Worm (Caenorhabditis elegans): Measurements from ENCODE around the gene srj-19.
A peak's percentile ranks its signal among the peaks of the same experiment; 100 is the strongest.

The srj-19 gene

DNA sequence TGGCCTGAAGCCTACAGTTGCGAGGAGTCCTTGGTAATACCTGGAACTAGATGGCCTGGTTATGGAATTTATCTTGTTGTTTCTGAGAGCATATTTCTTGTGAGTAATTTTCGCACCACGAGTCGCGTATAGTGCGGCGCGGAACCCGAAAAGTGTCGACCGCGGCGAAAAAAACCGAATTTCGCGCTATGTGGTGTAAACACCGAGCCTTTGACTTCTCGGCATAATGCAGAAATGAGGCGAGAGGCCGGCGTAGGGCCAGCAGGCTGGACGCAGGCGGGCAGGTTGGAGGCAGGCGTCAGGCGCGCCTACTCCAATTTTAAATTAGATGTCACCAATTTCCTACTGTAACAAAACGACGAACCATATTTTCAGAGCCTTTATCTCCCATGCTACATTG lies 5.2 kb upstream of the srj-19 start (continued):
- TF ChIP-seq Y53G8AR.9 (GFP tag; conservative IDR thresholded peaks at IDR 0.05): no peak
- no peak for TF ChIP-seq egrh-3 (GFP tag; IDR thresholded peaks at IDR 0.05)
- no peak for TF ChIP-seq ceh-40 (GFP tag; IDR thresholded peaks at IDR 0.05)
- peak; percentile 53 for TF ChIP-seq hmg-1.2 (GFP tag; IDR thresholded peaks at IDR 0.05)
- TF ChIP-seq hlh-26 (GFP tag; conservative IDR thresholded peaks at IDR 0.05): no peak
- no peak for TF ChIP-seq hmg-20 (GFP tag; IDR thresholded peaks at IDR 0.05)
- no peak for TF ChIP-seq K11D2.4 (GFP tag; IDR thresholded peaks at IDR 0.05)
- TF ChIP-seq ekl-4 (GFP tag; IDR thresholded peaks at IDR 0.05): no peak
- TF ChIP-seq die-1 (tag; optimal IDR thresholded peaks at IDR 0.05): no peak
- TF ChIP-seq D2030.7 (GFP tag; IDR thresholded peaks at IDR 0.05): no peak
- TF ChIP-seq madf-8 (GFP tag; conservative IDR thresholded peaks at IDR 0.05): no peak
- no peak for TF ChIP-seq dpl-1 (GFP tag; optimal IDR thresholded peaks at IDR 0.05)
- TF ChIP-seq mcd-1 (GFP tag; IDR thresholded peaks at IDR 0.05): 0 out of 2 replicates have a peak, but pooled peaks have one; percentile 14
- no peak for TF ChIP-seq K12H6.12 (tag; optimal IDR thresholded peaks at IDR 0.05)
- no peak for TF ChIP-seq ZK185.1 (tag; optimal IDR thresholded peaks at IDR 0.05; ENCODE audit: poor library complexity, severe bottlenecking)
- no peak for TF ChIP-seq F39B2.1 (GFP tag; IDR thresholded peaks at IDR 0.05)
- no peak for TF ChIP-seq him-1 (tag; optimal IDR thresholded peaks at IDR 0.05)
- no peak for TF ChIP-seq rpc-1 (optimal IDR thresholded peaks at IDR 0.05)
- TF ChIP-seq rpc-1 (tag; optimal IDR thresholded peaks at IDR 0.05): no peak
- no peak for TF ChIP-seq ceh-58 (GFP tag; IDR thresholded peaks at IDR 0.05)
- TF ChIP-seq snpc-1.1 (tag; optimal IDR thresholded peaks at IDR 0.05; ENCODE audit: insufficient read depth): peak; percentile 32
- no peak for TF ChIP-seq unc-130 (GFP tag; optimal IDR thresholded peaks at IDR 0.05)
- TF ChIP-seq hsf-1 (GFP tag; IDR thresholded peaks at IDR 0.05): no peak
- no peak for TF ChIP-seq lin-40 (tag; optimal IDR thresholded peaks at IDR 0.05)
- no peak for TF ChIP-seq mel-28 (tag; optimal IDR thresholded peaks at IDR 0.05; ENCODE audit: borderline replicate concordance)
- no peak for TF ChIP-seq T26A5.8 (tag; optimal IDR thresholded peaks at IDR 0.05)
- TF ChIP-seq lir-1 (GFP tag; conservative IDR thresholded peaks at IDR 0.05): no peak
- TF ChIP-seq zim-3 (tag; optimal IDR thresholded peaks at IDR 0.05): no peak
- no peak for TF ChIP-seq ccch-3 (GFP tag; optimal IDR thresholded peaks at IDR 0.05)
- TF ChIP-seq egl-18 (GFP tag; IDR thresholded peaks at IDR 0.05): 0 out of 2 replicates have a peak, but pooled peaks have one; percentile 27
- no peak for TF ChIP-seq nhr-120 (GFP tag; IDR thresholded peaks at IDR 0.05)
- no peak for TF ChIP-seq efl-1 (GFP tag; optimal IDR thresholded peaks at IDR 0.05)
- TF ChIP-seq lin-26 (GFP tag; IDR thresholded peaks at IDR 0.05): no peak

ce11 chrV:2573881-2574280 lies 3.3 kb upstream of the srj-19 start, which contains the start of gene nhr-290:
Gene nhr-290, plus strand, starts transcription at chrV:2574181.
- TF ChIP-seq ztf-6 (GFP tag; IDR thresholded peaks at IDR 0.05): no peak
- TF ChIP-seq mxl-1 (tag; optimal IDR thresholded peaks at IDR 0.05): no peak
- no peak for TF ChIP-seq ccch-3 (GFP tag; optimal IDR thresholded peaks at IDR 0.05)
- TF ChIP-seq B0035.1 (tag; optimal IDR thresholded peaks at IDR 0.05): no peak
- TF ChIP-seq cebp-1 (GFP tag; IDR thresholded peaks at IDR 0.05): no peak
- TF ChIP-seq cebp-1 (tag; optimal IDR thresholded peaks at IDR 0.05): no peak
- TF ChIP-seq Y67H2A.10 (GFP tag; conservative IDR thresholded peaks at IDR 0.05): no peak
- TF ChIP-seq F57A8.1 (GFP tag; optimal IDR thresholded peaks at IDR 0.05): no peak
- no peak for TF ChIP-seq let-607 (tag; optimal IDR thresholded peaks at IDR 0.05)
- no peak for TF ChIP-seq ztf-18 (tag; optimal IDR thresholded peaks at IDR 0.05)
- TF ChIP-seq rcor-1 (GFP tag; IDR thresholded peaks at IDR 0.05): no peak
- no peak for TF ChIP-seq snpc-4 (GFP tag; optimal IDR thresholded peaks at IDR 0.05)
- TF ChIP-seq snpc-4 (tag; optimal IDR thresholded peaks at IDR 0.05): no peak
- no peak for TF ChIP-seq tbp1 (GFP tag; optimal IDR thresholded peaks at IDR 0.05)
- no peak for TF ChIP-seq gei-17 (GFP tag; optimal IDR thresholded peaks at IDR 0.05)
- no peak for TF ChIP-seq tlf-1 (GFP tag; optimal IDR thresholded peaks at IDR 0.05)
- no peak for TF ChIP-seq unc-130 (GFP tag; optimal IDR thresholded peaks at IDR 0.05)
- no peak for TF ChIP-seq ceh-91 (GFP tag; IDR thresholded peaks at IDR 0.05)
- TF ChIP-seq bed-1 (GFP tag; IDR thresholded peaks at IDR 0.05): no peak
- TF ChIP-seq pbrm-1 (GFP tag; IDR thresholded peaks at IDR 0.05): no peak
- no peak for TF ChIP-seq K11D2.4 (GFP tag; IDR thresholded peaks at IDR 0.05)
